Fruit fly (Drosophila melanogaster): ENCODE results near the gene CG7560.

The CG7560 gene

dm6 chr3L:11450535-11450934 is 25.6 kb downstream of the CG7560 start (continued):
- TF ChIP-seq CG9727 (GFP tag; optimal IDR thresholded peaks at IDR 0.05) (peak; percentile 61), MBD-R2 (GFP tag; IDR thresholded peaks at IDR 0.05) (no peak), crol (GFP tag; IDR thresholded peaks at IDR 0.05) (no peak), CG2199 (GFP tag; IDR thresholded peaks at IDR 0.05) (no peak), Bdp1 (GFP tag; optimal IDR thresholded peaks at IDR 0.05) (no peak), E2f1 (GFP tag; IDR thresholded peaks at IDR 0.05) (no peak), CG14860 (GFP tag; IDR thresholded peaks at IDR 0.05; ENCODE audit: partially characterized antibody) (no peak), twi (tag; optimal IDR thresholded peaks at IDR 0.05) (no peak), CG15696 (tag; optimal IDR thresholded peaks at IDR 0.05) (peak; percentile 24), ewg (GFP tag; optimal IDR thresholded peaks at IDR 0.05) (no peak), Fer1 (GFP tag; optimal IDR thresholded peaks at IDR 0.05) (peak; percentile 59), NK7.1 (GFP tag; optimal IDR thresholded peaks at IDR 0.05) (no peak), CG17186 (GFP tag; optimal IDR thresholded peaks at IDR 0.05) (no peak), Sry-β (GFP tag; optimal IDR thresholded peaks at IDR 0.05) (no peak), fru (optimal IDR thresholded peaks at IDR 0.05) (no peak), tll (GFP tag; optimal IDR thresholded peaks at IDR 0.05) (no peak), CG2889 (GFP tag; IDR thresholded peaks at IDR 0.05) (no peak), chinmo (GFP tag; IDR thresholded peaks at IDR 0.05; ENCODE audit: partially characterized antibody) (no peak), CG9932 (GFP tag; IDR thresholded peaks at IDR 0.05) (no peak), eve (GFP tag; optimal IDR thresholded peaks at IDR 0.05) (no peak), D19B (GFP tag; optimal IDR thresholded peaks at IDR 0.05) (no peak), CG5180 (GFP tag; optimal IDR thresholded peaks at IDR 0.05) (peak; percentile 7), CG12391 (tag; optimal IDR thresholded peaks at IDR 0.05) (peak; percentile 53), ranshi (GFP tag; IDR thresholded peaks at IDR 0.05) (peak; percentile 45; the same call in 1 of the 2 replicates), Hr51 (GFP tag; optimal IDR thresholded peaks at IDR 0.05) (peak in 1 of 2 experiments; percentile 53), dysf (GFP tag; IDR thresholded peaks at IDR 0.05) (no peak), CG12744 (GFP tag; optimal IDR thresholded peaks at IDR 0.05) (no peak), CG17568 (GFP tag; optimal IDR thresholded peaks at IDR 0.05) (no peak), CG10147 (GFP tag; optimal IDR thresholded peaks at IDR 0.05) (peak; percentile 37), pnt (GFP tag; optimal IDR thresholded peaks at IDR 0.05) (no peak), Poxn (GFP tag; IDR thresholded peaks at IDR 0.05) (no peak), CG18599 (GFP tag; optimal IDR thresholded peaks at IDR 0.05) (peak; percentile 69), Kr (GFP tag; optimal IDR thresholded peaks at IDR 0.05) (no peak), Dbx (GFP tag; IDR thresholded peaks at IDR 0.05) (0 out of 3 replicates have a peak, but pooled peaks have one; percentile 25), CG17385 (GFP tag; optimal IDR thresholded peaks at IDR 0.05) (no peak), ap (GFP tag; IDR thresholded peaks at IDR 0.05) (no peak), Spps (tag; optimal IDR thresholded peaks at IDR 0.05) (peak; percentile 26), zfh2 (GFP tag; optimal IDR thresholded peaks at IDR 0.05) (no peak), Hsf (GFP tag; optimal IDR thresholded peaks at IDR 0.05) (no peak), MESR4 (GFP tag; optimal IDR thresholded peaks at IDR 0.05) (no peak), dan (GFP tag; IDR thresholded peaks at IDR 0.05) (no peak), D19A (tag; optimal IDR thresholded peaks at IDR 0.05) (peak; percentile 37), fd64A (GFP tag; optimal IDR thresholded peaks at IDR 0.05) (no peak), pum (GFP tag; optimal IDR thresholded peaks at IDR 0.05) (no peak), CG3847 (GFP tag; IDR thresholded peaks at IDR 0.05) (no peak), amos (GFP tag; IDR thresholded peaks at IDR 0.05; ENCODE audit: partially characterized antibody) (no peak), Ptx1 (GFP tag; IDR thresholded peaks at IDR 0.05) (no peak), Usf (GFP tag; optimal IDR thresholded peaks at IDR 0.05) (no peak), tup (GFP tag; optimal IDR thresholded peaks at IDR 0.05) (no peak), CG15269 (tag; optimal IDR thresholded peaks at IDR 0.05) (peak; percentile 61), oc (tag; optimal IDR thresholded peaks at IDR 0.05) (peak; percentile 27)
